Worm (Caenorhabditis elegans) whole organism, late embryonic: ENCODE results near the gene F28B12.1.
A peak's percentile ranks its signal among the peaks of the same experiment; 100 is the strongest.

Experiments used
- C08G9.2 ChIP-seq: sonication (generic microtip); optimal IDR thresholded peaks from 2 replicates; lab custom pipeline; 2016; ENCODE audit warnings: mild to moderate bottlenecking, missing genetic modification characterization, moderate library complexity, missing compliant biosample characterization
- K02D7.2 ChIP-seq: sonication (generic microtip); optimal IDR thresholded peaks from 2 replicates; lab custom pipeline; 2017; ENCODE audit warnings: mild to moderate bottlenecking, missing genetic modification characterization, missing compliant biosample characterization
- ama-1 ChIP-seq: fragments of 150-350 bp; optimal IDR thresholded peaks from 2 replicates; lab custom pipeline; 2014
- ceh-14 ChIP-seq: sonication (generic microtip); optimal IDR thresholded peaks from 2 replicates; lab custom pipeline; 2016; ENCODE audit warnings: missing genotype, missing genetic modification characterization, missing compliant biosample characterization
- ceh-18 ChIP-seq: sonication (generic microtip); optimal IDR thresholded peaks from 2 replicates; lab custom pipeline; 2016; ENCODE audit warnings: missing genetic modification characterization, missing compliant biosample characterization
- ceh-45 ChIP-seq: fragments of 200-800 bp; sonication (Bioruptor generic); IDR thresholded peaks from 2 replicates; pipeline ENCODE4 v1.3.6; 2022; ENCODE audit warnings: missing genetic modification reagents, missing genetic modification characterization, missing compliant biosample characterization
- che-1 ChIP-seq: sonication (generic microtip); optimal IDR thresholded peaks from 2 replicates; lab custom pipeline; 2016; ENCODE audit warnings: mild to moderate bottlenecking, missing genetic modification characterization, missing compliant biosample characterization
- elt-2 ChIP-seq: sonication (generic microtip); optimal IDR thresholded peaks from 2 replicates; lab custom pipeline; 2016; ENCODE audit warnings: missing genetic modification reagents, missing genetic modification characterization, missing compliant biosample characterization
- elt-4 ChIP-seq: sonication (generic microtip); optimal IDR thresholded peaks from 2 replicates; lab custom pipeline; 2016; ENCODE audit warnings: missing genetic modification characterization, missing compliant biosample characterization
- eyg-1 ChIP-seq: sonication (generic microtip); optimal IDR thresholded peaks from 2 replicates; lab custom pipeline; 2016; ENCODE audit warnings: missing genotype, missing genetic modification characterization, missing compliant biosample characterization
- fkh-10 ChIP-seq: fragments of 150-350 bp; optimal IDR thresholded peaks from 2 replicates; lab custom pipeline; 2014; ENCODE audit warnings: missing biosample characterization, missing genetic modification reagents, missing genetic modification characterization
- fkh-6 ChIP-seq: sonication (generic microtip); optimal IDR thresholded peaks from 2 replicates; lab custom pipeline; 2016; ENCODE audit warnings: missing genetic modification characterization, missing compliant biosample characterization
- gmeb-2 ChIP-seq: sonication (generic microtip); optimal IDR thresholded peaks from 2 replicates; lab custom pipeline; 2016; ENCODE audit warnings: missing genetic modification characterization, inconsistent platforms, missing compliant biosample characterization
- hlh-6 ChIP-seq: sonication (generic microtip); optimal IDR thresholded peaks from 2 replicates; lab custom pipeline; 2016; ENCODE audit warnings: missing genotype, missing genetic modification characterization, missing compliant biosample characterization
- madf-2 ChIP-seq: sonication (generic microtip); optimal IDR thresholded peaks from 2 replicates; lab custom pipeline; 2017; ENCODE audit warnings: missing genetic modification characterization, missing compliant biosample characterization
- nfya-1 ChIP-seq: sonication (generic microtip); optimal IDR thresholded peaks from 2 replicates; lab custom pipeline; 2017; ENCODE audit warnings: missing genetic modification characterization, mild to moderate bottlenecking, missing compliant biosample characterization, antibody characterized with exemption, moderate library complexity
- nhr-232 ChIP-seq: sonication (generic microtip); optimal IDR thresholded peaks from 2 replicates; lab custom pipeline; 2016; ENCODE audit warnings: missing genetic modification characterization, missing compliant biosample characterization
- pag-3 ChIP-seq: sonication (generic microtip); optimal IDR thresholded peaks from 2 replicates; lab custom pipeline; 2016; ENCODE audit warnings: missing compliant biosample characterization, missing genetic modification characterization, borderline replicate concordance
- pat-9 ChIP-seq: fragments of 200-800 bp; sonication (Bioruptor generic); optimal IDR thresholded peaks from 2 replicates; lab custom pipeline; 2018; ENCODE audit warnings: mild to moderate bottlenecking, missing genetic modification characterization, moderate library complexity, missing compliant biosample characterization
- pqm-1 ChIP-seq: sonication (generic microtip); optimal IDR thresholded peaks from 2 replicates; lab custom pipeline; 2016; ENCODE audit warnings: missing genetic modification characterization, missing compliant biosample characterization
- pros-1 ChIP-seq: fragments of 150-350 bp; optimal IDR thresholded peaks from 2 replicates; lab custom pipeline; 2014; ENCODE audit warnings: missing biosample characterization, missing genetic modification reagents, missing genetic modification characterization
- ref-2 ChIP-seq: sonication (generic microtip); optimal IDR thresholded peaks from 2 replicates; lab custom pipeline; 2016; ENCODE audit warnings: missing genetic modification characterization, missing compliant biosample characterization
- sdc-2 ChIP-seq: sonication (generic microtip); optimal IDR thresholded peaks from 2 replicates; lab custom pipeline; 2016; ENCODE audit warnings: missing genotype, missing genetic modification characterization, missing compliant biosample characterization
- sox-2 ChIP-seq: fragments of 200-800 bp; sonication (Bioruptor generic); IDR thresholded peaks from 2 replicates; pipeline ENCODE4 v1.3.6; 2022; ENCODE audit warnings: missing genetic modification reagents, missing genetic modification characterization, missing compliant biosample characterization
- sox-4 ChIP-seq: sonication (generic microtip); optimal IDR thresholded peaks from 2 replicates; lab custom pipeline; 2017; ENCODE audit warnings: mild to moderate bottlenecking, missing genetic modification characterization, inconsistent platforms, missing compliant biosample characterization
- tbx-7 ChIP-seq: sonication (generic microtip); optimal IDR thresholded peaks from 2 replicates; lab custom pipeline; 2016; ENCODE audit warnings: missing genotype, missing genetic modification characterization, missing compliant biosample characterization
- unc-55 ChIP-seq: sonication (generic microtip); optimal IDR thresholded peaks from 2 replicates; lab custom pipeline; 2017; ENCODE audit warnings: missing biosample characterization, missing genetic modification reagents, missing genetic modification characterization
- zip-5 ChIP-seq: sonication (generic microtip); optimal IDR thresholded peaks from 2 replicates; lab custom pipeline; 2016; ENCODE audit warnings: missing genetic modification characterization, missing compliant biosample characterization
- ztf-16 ChIP-seq: sonication (generic microtip); optimal IDR thresholded peaks from 2 replicates; lab custom pipeline; 2017; ENCODE audit warnings: missing genetic modification characterization, missing compliant biosample characterization

F28B12.1 gene

ce11 chrII:5930095-5930653, 12.6 kb upstream of the F28B12.1 start:
- TF ChIP-seq elt-2 (tag; lab: Kevin White, UChicago) (peak; percentile 39), ama-1 (no peak), che-1 (tag; lab: Kevin White, UChicago) (no peak)

- no peak for TF ChIP-seq elt-4 (tag; lab: Kevin White, UChicago)
- TF ChIP-seq fkh-6 (tag; lab: Kevin White, UChicago) = no peak
- no peak for TF ChIP-seq sox-4 (tag; lab: Kevin White, UChicago)
- TF ChIP-seq ref-2 (tag; lab: Kevin White, UChicago) = peak; percentile 45
- no peak for TF ChIP-seq zip-5 (tag; lab: Kevin White, UChicago)
- TF ChIP-seq nhr-232 (tag; lab: Kevin White, UChicago) = no peak
- TF ChIP-seq madf-2 (tag; lab: Kevin White, UChicago) = no peak
These were observed 11.6 kb upstream of the F28B12.1 start for ce11 chrII:5931109-5931508.

- TF ChIP-seq unc-55 (GFP tag; lab: Kevin White, UChicago) (peak; percentile 88), fkh-10 (GFP tag; lab: Kevin White, UChicago) (no peak), pros-1 (no peak), elt-2 (tag; lab: Kevin White, UChicago) (no peak), C08G9.2 (tag; lab: Kevin White, UChicago) (no peak), pqm-1 (no peak)
These were observed 10.6 kb upstream of the F28B12.1 start for ce11 chrII:5931904-5932764.

ce11 chrII:5933133-5933532, 9.6 kb upstream of the F28B12.1 start:
- peak; percentile 25 for TF ChIP-seq fkh-6 (tag; lab: Kevin White, UChicago)
- no peak for TF ChIP-seq pag-3
- TF ChIP-seq sox-2 (GFP tag; lab: Robert Waterston, UW) = no peak
- TF ChIP-seq hlh-6 (tag; lab: Kevin White, UChicago) = peak; percentile 30
- no peak for TF ChIP-seq gmeb-2 (tag; lab: Kevin White, UChicago)

- peak; percentile 28 for TF ChIP-seq unc-55 (GFP tag; lab: Kevin White, UChicago)
- no peak for TF ChIP-seq eyg-1 (tag; lab: Kevin White, UChicago)
These were observed 8.7 kb upstream of the F28B12.1 start for ce11 chrII:5933962-5934422.

- no peak for TF ChIP-seq tbx-7 (tag; lab: Kevin White, UChicago)
- TF ChIP-seq, all 69 proteins: peak for 0
These were observed 6.7 kb upstream of the F28B12.1 start for ce11 chrII:5936009-5936408.

- no peak for TF ChIP-seq ceh-45 (GFP tag; lab: Robert Waterston, UW)
- TF ChIP-seq nfya-1 (tag; lab: Kevin White, UChicago) = no peak
- TF ChIP-seq sdc-2 (tag; lab: Kevin White, UChicago) = no peak
- no peak for TF ChIP-seq K02D7.2 (tag; lab: Kevin White, UChicago)
- TF ChIP-seq C08G9.2 (tag; lab: Kevin White, UChicago) = no peak
- no peak for TF ChIP-seq ceh-14
These were observed 1.9 kb upstream of the F28B12.1 start, which contains the start of gene F28B12.6 for ce11 chrII:5940815-5941214. Gene F28B12.6 (plus strand): TSS chrII:5940863.

ce11 chrII:5944268-5944667, 1.5 kb downstream of the F28B12.1 start, which contains the start of gene B0034.2:
Gene B0034.2 (minus strand): TSS chrII:5944368.
- TF ChIP-seq elt-2 (tag; lab: Kevin White, UChicago) (no peak), pat-9 (tag; lab: Kevin White, UChicago) (no peak), C08G9.2 (tag; lab: Kevin White, UChicago) (no peak), ceh-18 (tag; lab: Kevin White, UChicago) (no peak), ztf-16 (tag; lab: Kevin White, UChicago) (no peak)
